Worm (Caenorhabditis elegans) whole organism, L1 larva: ENCODE data around the gene Y56A3A.30.
A peak's percentile ranks its signal among the peaks of the same experiment; 100 is the strongest.

Experiments used
- C16A3.4 ChIP-seq: fragments of 150-350 bp; optimal IDR thresholded peaks from 2 replicates; lab custom pipeline; 2014; ENCODE audit warnings: missing biosample characterization, missing genetic modification characterization
- C34B4.2 ChIP-seq: sonication (generic microtip); optimal IDR thresholded peaks from 2 replicates; lab custom pipeline; 2017; ENCODE audit warnings: mild to moderate bottlenecking, missing genetic modification characterization, missing compliant biosample characterization
- F16B12.6 ChIP-seq: fragments of 150-350 bp; optimal IDR thresholded peaks from 2 replicates; lab custom pipeline; 2014; ENCODE audit warnings: missing biosample characterization, missing genetic modification characterization
- Y116A8C.19 ChIP-seq: sonication (generic microtip); optimal IDR thresholded peaks from 2 replicates; lab custom pipeline; 2016; ENCODE audit warnings: missing compliant biosample characterization, missing genetic modification characterization, borderline replicate concordance
- aha-1 ChIP-seq: fragments of 150-350 bp; optimal IDR thresholded peaks from 2 replicates; lab custom pipeline; 2014; ENCODE audit warnings: missing biosample characterization, missing genetic modification characterization
- alr-1 ChIP-seq: fragments of 200-800 bp; sonication (Bioruptor generic); optimal IDR thresholded peaks from 2 replicates; lab custom pipeline; 2018; ENCODE audit warnings: borderline replicate concordance, mild to moderate bottlenecking, missing genetic modification characterization, missing compliant biosample characterization
- ama-1 ChIP-seq: fragments of 150-350 bp; optimal IDR thresholded peaks from 2 replicates; lab custom pipeline; 2014
- ceh-88 ChIP-seq: fragments of 200-800 bp; sonication (Bioruptor generic); IDR thresholded peaks from 2 replicates; pipeline ENCODE4 v1.3.6; 2022; ENCODE audit warnings: missing genetic modification characterization, missing compliant biosample characterization
- ces-1 ChIP-seq: fragments of 150-350 bp; optimal IDR thresholded peaks from 2 replicates; lab custom pipeline; 2014; ENCODE audit warnings: missing biosample characterization, missing genetic modification reagents, missing genetic modification characterization
- dpl-1 ChIP-seq, 3 experiments: fragments of 150-350 bp in 2 of 3; sonication (generic microtip) in 1 of 3; optimal IDR thresholded peaks; 2 replicates each; lab custom pipeline; 2014 to 2017; ENCODE audit warnings: missing biosample characterization in 3 of 3, missing genetic modification characterization in 3 of 3, missing genetic modification reagents in 3 of 3
- efl-1 ChIP-seq, 4 experiments: fragments of 150-350 bp; optimal IDR thresholded peaks in 3 of 4; peaks in 1 of 4; 1 replicate in 1 of 4; 2 replicates in 3 of 4; lab custom pipeline; 2014; ENCODE audit warnings: missing biosample characterization in 2 of 4, missing genetic modification characterization in 2 of 4, missing genetic modification reagents in 2 of 4
- efl-3 ChIP-seq: fragments of 200-800 bp; sonication (Bioruptor generic); optimal IDR thresholded peaks from 2 replicates; lab custom pipeline; 2018; ENCODE audit warnings: mild to moderate bottlenecking, missing genetic modification characterization, missing compliant biosample characterization
- fos-1 ChIP-seq: fragments of 150-350 bp; optimal IDR thresholded peaks from 2 replicates; lab custom pipeline; 2014; ENCODE audit warnings: missing biosample characterization, missing genetic modification characterization
- grh-1 ChIP-seq: fragments of 200-800 bp; sonication (Bioruptor generic); IDR thresholded peaks from 2 replicates; pipeline ENCODE4 v1.3.6; 2022; ENCODE audit warnings: missing genetic modification reagents, missing genetic modification characterization, missing compliant biosample characterization
- hlh-17 ChIP-seq: fragments of 200-800 bp; sonication (Bioruptor generic); optimal IDR thresholded peaks from 2 replicates; lab custom pipeline; 2018; ENCODE audit warnings: missing genetic modification characterization, mild to moderate bottlenecking, missing compliant biosample characterization, moderate library complexity, borderline replicate concordance
- isw-1 ChIP-seq: fragments of 200-800 bp; sonication (Bioruptor generic); IDR thresholded peaks from 2 replicates; pipeline ENCODE4 v1.3.6; 2022; ENCODE audit warnings: missing genetic modification characterization, missing compliant biosample characterization
- lin-35 ChIP-seq, 2 experiments: fragments of 150-350 bp; optimal IDR thresholded peaks; 2 replicates each; lab custom pipeline; 2014; ENCODE audit warnings: missing biosample characterization in 2 of 2, missing genetic modification characterization in 2 of 2, missing genetic modification reagents in 2 of 2
- lin-39 ChIP-seq: fragments of 150-350 bp; optimal IDR thresholded peaks from 2 replicates; lab custom pipeline; 2014; ENCODE audit warnings: missing biosample characterization, missing genetic modification reagents, missing genetic modification characterization
- mab-9 ChIP-seq: fragments of 200-800 bp; sonication (Bioruptor generic); IDR thresholded peaks from 2 replicates; pipeline ENCODE4 v1.3.6; 2022; ENCODE audit warnings: missing genetic modification reagents, missing genetic modification characterization, missing compliant biosample characterization
- mdl-1 ChIP-seq, 2 experiments: fragments of 150-350 bp; optimal IDR thresholded peaks; 2 replicates each; lab custom pipeline; 2014 to 2017; ENCODE audit warnings: missing biosample characterization in 2 of 2, missing genetic modification characterization in 2 of 2, inconsistent platforms in 1 of 2
- nhr-11 ChIP-seq: fragments of 150-350 bp; optimal IDR thresholded peaks from 2 replicates; lab custom pipeline; 2014; ENCODE audit warnings: missing biosample characterization, missing genetic modification characterization
- nhr-19 ChIP-seq: fragments of 200-800 bp; sonication (Bioruptor generic); conservative IDR thresholded peaks from 2 replicates; pipeline ENCODE4 v1.3.6; 2022; ENCODE audit warnings: missing genetic modification characterization, missing compliant biosample characterization
- nhr-237 ChIP-seq: fragments of 150-350 bp; optimal IDR thresholded peaks from 2 replicates; lab custom pipeline; 2014; ENCODE audit warnings: missing biosample characterization, missing genetic modification characterization
- nhr-71 ChIP-seq: sonication (generic microtip); optimal IDR thresholded peaks from 2 replicates; lab custom pipeline; 2016; ENCODE audit warnings: mild to moderate bottlenecking, missing genetic modification characterization, moderate library complexity, missing compliant biosample characterization
- nhr-85 ChIP-seq: sonication (generic microtip); peaks from one replicate; lab custom pipeline; 2016; ENCODE audit warnings: missing genetic modification characterization, inconsistent platforms, missing compliant biosample characterization
- pax-3 ChIP-seq: fragments of 200-800 bp; sonication (Bioruptor generic); optimal IDR thresholded peaks from 2 replicates; lab custom pipeline; 2018; ENCODE audit warnings: mild to moderate bottlenecking, missing genetic modification characterization, moderate library complexity, missing compliant biosample characterization
- snpc-4 ChIP-seq: fragments of 150-350 bp; optimal IDR thresholded peaks from 2 replicates; lab custom pipeline; 2014; ENCODE audit warnings: missing biosample characterization, missing genetic modification characterization
- snu-23 ChIP-seq: sonication (generic microtip); optimal IDR thresholded peaks from 2 replicates; lab custom pipeline; 2016; ENCODE audit warnings: missing genetic modification characterization, missing compliant biosample characterization
- tbx-2 ChIP-seq: sonication (generic microtip); optimal IDR thresholded peaks from 2 replicates; lab custom pipeline; 2016; ENCODE audit warnings: missing genetic modification characterization, missing compliant biosample characterization
- unc-30 ChIP-seq: sonication (generic microtip); optimal IDR thresholded peaks from 2 replicates; lab custom pipeline; 2017; ENCODE audit warnings: missing biosample characterization, missing genetic modification characterization
- unc-98 ChIP-seq: fragments of 200-800 bp; sonication (Bioruptor generic); IDR thresholded peaks from 2 replicates; pipeline ENCODE4 v1.3.6; 2022; ENCODE audit warnings: missing genetic modification characterization, missing compliant biosample characterization
- zag-1 ChIP-seq: fragments of 150-350 bp; optimal IDR thresholded peaks from 2 replicates; lab custom pipeline; 2014; ENCODE audit warnings: missing biosample characterization, missing genetic modification characterization

Gene Y56A3A.30

ce11 chrIII:11974414-11974813, 4.5 kb downstream of the Y56A3A.30 start, which contains the start of gene Y56A3A.31:
Gene Y56A3A.31, plus strand, starts transcription at chrIII:11974477.
- TF ChIP-seq nhr-85 = peak; percentile 46
- TF ChIP-seq efl-1 (optimal IDR thresholded peaks at IDR 0.05; lab: Kevin White, UChicago) = peak; percentile 79 to 87
- TF ChIP-seq efl-1 (GFP tag; optimal IDR thresholded peaks at IDR 0.05 in 1 of 2; lab: Kevin White, UChicago) = peak; percentile 75 to 98
- TF ChIP-seq grh-1 (GFP tag; lab: Robert Waterston, UW) = no peak
- TF ChIP-seq mdl-1 (tag; optimal IDR thresholded peaks at IDR 0.05; lab: Kevin White, UChicago) = peak in 1 of 2 experiments; percentile 4
- TF ChIP-seq dpl-1 (GFP tag; optimal IDR thresholded peaks at IDR 0.05; lab: Kevin White, UChicago) = peak; percentile 39 to 80 (median 73)
- TF ChIP-seq efl-3 = no peak
- peak; percentile 25 to 81 for TF ChIP-seq lin-35 (GFP tag; optimal IDR thresholded peaks at IDR 0.05; lab: Kevin White, UChicago)

ce11 chrIII:11973996-11974395, 4.9 kb downstream of the Y56A3A.30 start, which contains the start of gene ung-1:
Gene ung-1, minus strand, starts transcription at chrIII:11974096.
- TF ChIP-seq nhr-11 (tag; lab: Kevin White, UChicago) (no peak), zag-1 (tag; lab: Kevin White, UChicago) (no peak), ceh-88 (GFP tag; lab: Robert Waterston, UW) (no peak), grh-1 (GFP tag; lab: Robert Waterston, UW) (no peak), lin-39 (tag; lab: Kevin White, UChicago) (no peak)

- peak in 1 of 3 experiments; percentile 14 for TF ChIP-seq dpl-1 (GFP tag; optimal IDR thresholded peaks at IDR 0.05; lab: Kevin White, UChicago)
- peak in 1 of 2 experiments; percentile 20 for TF ChIP-seq efl-1 (optimal IDR thresholded peaks at IDR 0.05; lab: Kevin White, UChicago)
- TF ChIP-seq efl-1 (GFP tag; optimal IDR thresholded peaks at IDR 0.05 in 1 of 2; lab: Kevin White, UChicago) = peak in 1 of 2 experiments; percentile 25
- TF ChIP-seq nhr-237 (tag; lab: Kevin White, UChicago) = no peak
- no peak for TF ChIP-seq ces-1 (GFP tag; lab: Kevin White, UChicago)
Observed at ce11 chrIII:11971342-11971741, 7.5 kb downstream of the Y56A3A.30 start, which contains the start of gene Y56A3A.28. Gene Y56A3A.28, minus strand, starts transcription at chrIII:11971374.

- TF ChIP-seq snpc-4 (tag; lab: Kevin White, UChicago) = peak; percentile 13
- peak; percentile 81 for TF ChIP-seq nhr-19
- peak; percentile 43; the same call in 1 of the 2 replicates for TF ChIP-seq unc-98
- TF ChIP-seq mab-9 (GFP tag; lab: Robert Waterston, UW) = peak; percentile 40; the same call in 1 of the 2 replicates
- peak; percentile 61 for TF ChIP-seq grh-1 (GFP tag; lab: Robert Waterston, UW)
- TF ChIP-seq ceh-88 (GFP tag; lab: Robert Waterston, UW) = peak; percentile 59; the same call in 1 of the 2 replicates
Observed at ce11 chrIII:11967049-11967448, 11.8 kb downstream of the Y56A3A.30 start.

ce11 chrIII:11960080-11960479, 18.8 kb downstream of the Y56A3A.30 start, which contains the start of gene top-3:
Gene top-3, minus strand, starts transcription at chrIII:11960180.
- no peak for TF ChIP-seq lin-35 (GFP tag; optimal IDR thresholded peaks at IDR 0.05; lab: Kevin White, UChicago)
- no peak for TF ChIP-seq tbx-2
- TF ChIP-seq hlh-17 = no peak
- no peak for TF ChIP-seq pax-3 (tag; lab: Kevin White, UChicago)
- TF ChIP-seq snu-23 = no peak
- no peak for TF ChIP-seq ces-1 (GFP tag; lab: Kevin White, UChicago)
- no peak for TF ChIP-seq Y116A8C.19 (tag; lab: Kevin White, UChicago)
- no peak for TF ChIP-seq zag-1 (tag; lab: Kevin White, UChicago)
- no peak for TF ChIP-seq ama-1 (lab: Kevin White, UChicago)
- no peak for TF ChIP-seq F16B12.6 (tag; lab: Kevin White, UChicago)
- no peak for TF ChIP-seq nhr-11 (tag; lab: Kevin White, UChicago)
- no peak for TF ChIP-seq alr-1 (tag; lab: Kevin White, UChicago)
- TF ChIP-seq fos-1 (tag; lab: Kevin White, UChicago) = no peak
- TF ChIP-seq ceh-88 (GFP tag; lab: Robert Waterston, UW) = no peak

- no peak for TF ChIP-seq C16A3.4 (tag; lab: Kevin White, UChicago)
- TF ChIP-seq aha-1 (tag; lab: Kevin White, UChicago) = no peak
- no peak for TF ChIP-seq nhr-71
- TF ChIP-seq C34B4.2 = no peak
- TF ChIP-seq isw-1 (GFP tag; lab: Robert Waterston, UW) = no peak
- no peak for TF ChIP-seq ama-1 (lab: Kevin White, UChicago)
- TF ChIP-seq unc-30 (tag; lab: Kevin White, UChicago) = no peak
- TF ChIP-seq, all 84 proteins: peak for 0
Observed at ce11 chrIII:11954150-11954549, 24.7 kb downstream of the Y56A3A.30 start.
